Worm (Caenorhabditis elegans) whole organism, young adult: ENCODE measurements around the gene rpl-5.

Experiments
- B0019.2 ChIP-seq: fragments of 200-800 bp; sonication (Bioruptor generic); conservative IDR thresholded peaks from 2 replicates; pipeline ENCODE4 v1.3.6; 2022; ENCODE audit warnings: missing genetic modification reagents, missing genetic modification characterization, missing compliant biosample characterization
- B0336.3 ChIP-seq: fragments of 200-800 bp; sonication (Bioruptor generic); IDR thresholded peaks from 2 replicates; pipeline ENCODE4 v1.3.6; 2022; ENCODE audit warnings: missing genetic modification characterization, missing compliant biosample characterization
- F39B2.1 ChIP-seq: fragments of 200-800 bp; sonication (Bioruptor generic); IDR thresholded peaks from 2 replicates; pipeline ENCODE4 v1.3.6; 2022; ENCODE audit warnings: missing genetic modification reagents, missing genetic modification characterization, missing compliant biosample characterization
- F57C9.4 ChIP-seq: sonication (generic microtip); optimal IDR thresholded peaks from 2 replicates; lab custom pipeline; 2017; ENCODE audit warnings: mild to moderate bottlenecking, missing genetic modification characterization, missing compliant biosample characterization
- K12H6.12 ChIP-seq: fragments of 200-800 bp; sonication (Bioruptor generic); optimal IDR thresholded peaks from 2 replicates; lab custom pipeline; 2018; ENCODE audit warnings: mild to moderate bottlenecking, missing genetic modification characterization, missing compliant biosample characterization
- T26A5.8 ChIP-seq: sonication (generic microtip); optimal IDR thresholded peaks from 2 replicates; lab custom pipeline; 2016; ENCODE audit warnings: missing genetic modification characterization, missing compliant biosample characterization
- Y53F4B.3 ChIP-seq: fragments of 200-800 bp; sonication (Bioruptor generic); IDR thresholded peaks from 2 replicates; pipeline ENCODE4 v1.3.6; 2022; ENCODE audit warnings: missing genetic modification reagents, missing genetic modification characterization, missing compliant biosample characterization
- Y67H2A.10 ChIP-seq: fragments of 200-800 bp; sonication (Bioruptor generic); conservative IDR thresholded peaks from 2 replicates; pipeline ENCODE4 v1.3.6; 2022; ENCODE audit warnings: missing genetic modification reagents, missing genetic modification characterization, missing compliant biosample characterization
- Y95B8A.8 ChIP-seq: fragments of 200-800 bp; sonication (Bioruptor generic); IDR thresholded peaks from 2 replicates; pipeline ENCODE4 v1.3.6; 2022; ENCODE audit warnings: missing genetic modification reagents, missing genetic modification characterization, missing compliant biosample characterization
- attf-3 ChIP-seq: fragments of 200-800 bp; sonication (Bioruptor generic); conservative IDR thresholded peaks from 2 replicates; pipeline ENCODE4 v1.3.6; 2022; ENCODE audit warnings: missing genetic modification reagents, missing genetic modification characterization, missing compliant biosample characterization
- bed-1 ChIP-seq: fragments of 200-800 bp; sonication (Bioruptor generic); IDR thresholded peaks from 2 replicates; pipeline ENCODE4 v1.3.6; 2022; ENCODE audit warnings: missing genetic modification reagents, missing genetic modification characterization, missing compliant biosample characterization
- cebp-1 ChIP-seq, 2 experiments: fragments of 200-800 bp in 1 of 2; sonication (Bioruptor generic) in 1 of 2; sonication (generic microtip) in 1 of 2; IDR thresholded peaks in 1 of 2; optimal IDR thresholded peaks in 1 of 2; 2 replicates each; pipeline versions ENCODE4 v1.3.6 to Lab custom; 2017 to 2022; ENCODE audit warnings: missing compliant biosample characterization in 2 of 2, missing genetic modification characterization in 2 of 2, mild to moderate bottlenecking in 1 of 2, missing genetic modification reagents in 1 of 2, moderate library complexity in 1 of 2
- ceh-100 ChIP-seq: fragments of 200-800 bp; sonication (Bioruptor generic); IDR thresholded peaks from 2 replicates; pipeline ENCODE4 v1.3.6; 2022; ENCODE audit warnings: missing genetic modification reagents, missing genetic modification characterization, missing compliant biosample characterization
- ceh-58 ChIP-seq: fragments of 200-800 bp; sonication (Bioruptor generic); IDR thresholded peaks from 2 replicates; pipeline ENCODE4 v1.3.6; 2022; ENCODE audit warnings: missing genetic modification characterization, missing compliant biosample characterization
- ceh-91 ChIP-seq: fragments of 200-800 bp; sonication (Bioruptor generic); IDR thresholded peaks from 2 replicates; pipeline ENCODE4 v1.3.6; 2022; ENCODE audit warnings: missing genetic modification reagents, missing genetic modification characterization, missing compliant biosample characterization
- dox-1 ChIP-seq: fragments of 200-800 bp; sonication (Bioruptor generic); IDR thresholded peaks from 2 replicates; pipeline ENCODE4 v1.3.6; 2022; ENCODE audit warnings: missing genetic modification reagents, missing genetic modification characterization, missing compliant biosample characterization
- efl-1 ChIP-seq: fragments of 150-350 bp; optimal IDR thresholded peaks from 2 replicates; lab custom pipeline; 2014; ENCODE audit warnings: missing biosample characterization, missing genetic modification reagents, missing genetic modification characterization
- egl-18 ChIP-seq: fragments of 200-800 bp; sonication (Bioruptor generic); IDR thresholded peaks from 2 replicates; pipeline ENCODE4 v1.3.6; 2022; ENCODE audit warnings: missing genetic modification reagents, missing genetic modification characterization, missing compliant biosample characterization
- ekl-4 ChIP-seq: fragments of 200-800 bp; sonication (Bioruptor generic); IDR thresholded peaks from 2 replicates; pipeline ENCODE4 v1.3.6; 2022; ENCODE audit warnings: missing genetic modification reagents, missing genetic modification characterization, missing compliant biosample characterization
- him-1 ChIP-seq: sonication (generic microtip); optimal IDR thresholded peaks from 2 replicates; lab custom pipeline; 2016; ENCODE audit warnings: missing genotype, missing genetic modification reagents, missing genetic modification characterization, missing compliant biosample characterization
- hsf-1 ChIP-seq: fragments of 200-800 bp; sonication (Bioruptor generic); IDR thresholded peaks from 2 replicates; pipeline ENCODE4 v1.3.6; 2022; ENCODE audit warnings: missing genetic modification reagents, missing genetic modification characterization, missing compliant biosample characterization
- let-526 ChIP-seq: fragments of 200-800 bp; sonication (Bioruptor generic); IDR thresholded peaks from 2 replicates; pipeline ENCODE4 v1.3.6; 2022; ENCODE audit warnings: missing genetic modification reagents, missing genetic modification characterization, missing compliant biosample characterization
- let-607 ChIP-seq, 2 experiments: fragments of 200-800 bp in 1 of 2; sonication (Bioruptor generic) in 1 of 2; sonication (generic microtip) in 1 of 2; optimal IDR thresholded peaks; 2 replicates each; lab custom pipeline; 2016 to 2018; ENCODE audit warnings: mild to moderate bottlenecking in 2 of 2, missing compliant biosample characterization in 2 of 2, missing genetic modification characterization in 2 of 2, moderate library complexity in 2 of 2, missing genotype in 1 of 2
- lin-35 ChIP-seq, 3 experiments: fragments of 150-350 bp in 2 of 3; sonication (generic microtip) in 1 of 3; optimal IDR thresholded peaks; 2 replicates each; lab custom pipeline; 2014 to 2018; ENCODE audit warnings: missing biosample characterization in 3 of 3, missing genetic modification characterization in 3 of 3, missing genetic modification reagents in 3 of 3
- lsl-1 ChIP-seq: fragments of 200-800 bp; sonication (Bioruptor generic); optimal IDR thresholded peaks from 2 replicates; lab custom pipeline; 2018; ENCODE audit warnings: mild to moderate bottlenecking, missing genetic modification characterization, moderate library complexity, missing compliant biosample characterization
- madf-3 ChIP-seq: fragments of 200-800 bp; sonication (Bioruptor generic); IDR thresholded peaks from 2 replicates; pipeline ENCODE4 v1.3.6; 2022; ENCODE audit warnings: missing genetic modification reagents, missing genetic modification characterization, missing compliant biosample characterization
- madf-8 ChIP-seq: fragments of 200-800 bp; sonication (Bioruptor generic); conservative IDR thresholded peaks from 2 replicates; pipeline ENCODE4 v1.3.6; 2022; ENCODE audit warnings: missing genetic modification reagents, missing genetic modification characterization, missing compliant biosample characterization
- mel-28 ChIP-seq: sonication (generic microtip); optimal IDR thresholded peaks from 2 replicates; lab custom pipeline; 2016; ENCODE audit warnings: borderline replicate concordance, mild to moderate bottlenecking, missing genetic modification characterization, missing compliant biosample characterization
- mxl-1 ChIP-seq: sonication (generic microtip); optimal IDR thresholded peaks from 2 replicates; lab custom pipeline; 2016; ENCODE audit warnings: missing genetic modification characterization, missing compliant biosample characterization
- nfya-2 ChIP-seq: fragments of 200-800 bp; sonication (Bioruptor generic); IDR thresholded peaks from 2 replicates; pipeline ENCODE4 v1.3.6; 2022; ENCODE audit warnings: missing genetic modification reagents, missing genetic modification characterization, missing compliant biosample characterization
- nhr-80 ChIP-seq: sonication (generic microtip); optimal IDR thresholded peaks from 2 replicates; lab custom pipeline; 2016; ENCODE audit warnings: missing genetic modification characterization, missing compliant biosample characterization
- pbrm-1 ChIP-seq: fragments of 200-800 bp; sonication (Bioruptor generic); IDR thresholded peaks from 2 replicates; pipeline ENCODE4 v1.3.6; 2022; ENCODE audit warnings: missing genetic modification reagents, missing genetic modification characterization, missing compliant biosample characterization
- pha-4 ChIP-seq: fragments of 150-350 bp; sonication (generic microtip); optimal IDR thresholded peaks from 2 replicates; lab custom pipeline; 2014; ENCODE audit warnings: missing biosample characterization, missing genetic modification reagents, missing genetic modification characterization
- rec-8 ChIP-seq, 2 experiments: sonication (generic microtip); optimal IDR thresholded peaks; 2 replicates each; lab custom pipeline; 2016; ENCODE audit warnings: mild to moderate bottlenecking in 2 of 2, missing genetic modification characterization in 2 of 2, missing genetic modification reagents in 2 of 2, missing genotype in 2 of 2, missing biosample characterization in 1 of 2, missing compliant biosample characterization in 1 of 2, moderate library complexity in 1 of 2
- repo-1 ChIP-seq: sonication (generic microtip); optimal IDR thresholded peaks from 2 replicates; lab custom pipeline; 2017; ENCODE audit warnings: mild to moderate bottlenecking, missing genetic modification characterization, missing compliant biosample characterization
- snpc-1.1 ChIP-seq: sonication (generic microtip); optimal IDR thresholded peaks from 2 replicates; lab custom pipeline; 2017; ENCODE audit warnings: missing genetic modification characterization, mild to moderate bottlenecking, missing compliant biosample characterization, antibody characterized with exemption, moderate library complexity, missing genotype, missing genetic modification reagents; ENCODE audit not compliant: insufficient read depth
- snpc-1.3 ChIP-seq: sonication (generic microtip); optimal IDR thresholded peaks from 2 replicates; lab custom pipeline; 2017; ENCODE audit warnings: missing genetic modification characterization, mild to moderate bottlenecking, missing compliant biosample characterization, antibody characterized with exemption, moderate library complexity, missing genotype, missing genetic modification reagents; ENCODE audit not compliant: insufficient read depth
- snpc-3.4 ChIP-seq: sonication (generic microtip); optimal IDR thresholded peaks from 2 replicates; lab custom pipeline; 2017; ENCODE audit warnings: missing genetic modification characterization, mild to moderate bottlenecking, missing compliant biosample characterization, antibody characterized with exemption, moderate library complexity, missing genotype, missing genetic modification reagents
- tbp1 ChIP-seq: fragments of 200-800 bp; sonication (Bioruptor generic); optimal IDR thresholded peaks from 2 replicates; lab custom pipeline; 2018; ENCODE audit warnings: mild to moderate bottlenecking, missing genetic modification characterization, missing compliant biosample characterization
- tbx-9 ChIP-seq: sonication (generic microtip); optimal IDR thresholded peaks from 2 replicates; lab custom pipeline; 2016; ENCODE audit warnings: borderline replicate concordance, missing genetic modification characterization, inconsistent platforms, missing compliant biosample characterization
- unc-62 ChIP-seq: fragments of 150-350 bp; optimal IDR thresholded peaks from 2 replicates; lab custom pipeline; 2014; ENCODE audit warnings: missing biosample characterization, missing genetic modification reagents, missing genetic modification characterization
- ztf-18 ChIP-seq: sonication (generic microtip); optimal IDR thresholded peaks from 2 replicates; lab custom pipeline; 2016; ENCODE audit warnings: missing genotype, mild to moderate bottlenecking, missing genetic modification characterization, missing compliant biosample characterization
- ztf-26 ChIP-seq: sonication (generic microtip); optimal IDR thresholded peaks from 2 replicates; lab custom pipeline; 2017; ENCODE audit warnings: missing genetic modification characterization, missing compliant biosample characterization
- ztf-28 ChIP-seq: fragments of 200-800 bp; sonication (Bioruptor generic); IDR thresholded peaks from 2 replicates; pipeline ENCODE4 v1.3.6; 2022; ENCODE audit warnings: missing genetic modification reagents, missing genetic modification characterization, missing compliant biosample characterization

Gene rpl-5

DNA sequence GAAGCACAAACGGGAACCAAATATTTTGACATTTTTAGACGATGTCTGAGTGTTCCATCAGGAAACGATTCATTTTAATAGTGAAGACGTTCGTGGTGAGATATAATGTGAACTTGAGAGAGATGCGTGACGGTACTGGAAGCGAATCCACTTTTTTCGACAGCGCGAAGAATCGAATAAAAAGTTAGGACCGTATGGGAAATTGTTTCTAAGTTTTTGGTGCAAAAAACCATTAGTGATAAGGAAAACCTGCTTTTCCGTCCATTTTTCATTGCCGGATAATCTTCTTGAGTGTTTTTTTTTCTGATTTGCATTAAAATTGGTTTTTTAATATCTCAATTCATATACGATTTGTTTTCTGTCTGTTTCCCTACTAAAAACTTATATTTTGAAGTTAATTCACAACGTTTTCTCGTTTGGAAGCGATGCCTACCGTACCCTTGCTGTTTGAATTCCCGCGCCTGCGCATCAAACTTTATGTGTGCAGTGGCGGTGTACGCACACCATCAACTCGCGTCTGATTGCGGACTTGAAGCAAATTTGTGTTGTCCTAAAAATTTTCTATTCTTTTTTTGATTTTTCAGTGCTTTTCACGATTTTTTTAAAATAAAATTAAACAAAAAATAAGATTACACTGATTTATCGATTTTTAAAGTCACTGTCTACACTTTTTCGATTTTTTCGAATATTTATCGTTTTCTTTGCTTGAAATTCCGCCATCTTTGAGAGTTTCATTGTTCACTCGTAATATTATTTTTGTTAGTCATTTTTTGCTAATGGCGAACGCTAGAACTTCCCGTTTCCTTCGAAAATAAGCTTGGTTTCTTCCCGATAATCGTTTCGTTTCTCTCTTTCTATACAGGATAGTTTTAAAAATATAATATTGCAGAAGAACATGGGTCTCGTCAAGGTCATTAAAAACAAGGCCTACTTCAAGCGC is at the start of gene rpl-5, which contains the start of gene col-38:
rpl-5 (plus strand) TSS at position 890 of the 940 bp plus-strand sequence.
col-38 (minus strand) TSS at position 51 of the 940 bp plus-strand sequence.
- TF ChIP-seq F57C9.4 (tag; lab: Kevin White, UChicago) = no peak
- peak; percentile 25; the same call in 1 of the 2 replicates for TF ChIP-seq cebp-1 (GFP tag; IDR thresholded peaks at IDR 0.05; lab: Robert Waterston, UW)
- TF ChIP-seq cebp-1 (tag; optimal IDR thresholded peaks at IDR 0.05; lab: Kevin White, UChicago) = peak; percentile 72
- TF ChIP-seq egl-18 = no peak
- TF ChIP-seq snpc-3.4 (tag; lab: Kevin White, UChicago) = peak; percentile 79
- TF ChIP-seq ekl-4 = peak; percentile 81
- TF ChIP-seq lsl-1 = peak; percentile 86
- TF ChIP-seq madf-3 (GFP tag; lab: Robert Waterston, UW) = peak; percentile 39; the same call in 1 of the 2 replicates
- TF ChIP-seq ztf-26 = peak; percentile 29
- no peak for TF ChIP-seq F39B2.1 (GFP tag; lab: Robert Waterston, UW)
- 0 out of 2 replicates have a peak, but pooled peaks have one; percentile 27 for TF ChIP-seq B0019.2 (GFP tag; lab: Robert Waterston, UW)
- peak; percentile 65 for TF ChIP-seq B0336.3 (GFP tag; lab: Robert Waterston, UW)
- TF ChIP-seq ceh-58 = no peak
- TF ChIP-seq T26A5.8 (tag; lab: Kevin White, UChicago) = no peak
- peak; percentile 67 to 91 (median 74) for TF ChIP-seq lin-35 (GFP tag; optimal IDR thresholded peaks at IDR 0.05; lab: Kevin White, UChicago)
- no peak for TF ChIP-seq nfya-2 (GFP tag; lab: Robert Waterston, UW)
- peak; percentile 64 for TF ChIP-seq attf-3
- TF ChIP-seq Y95B8A.8 (GFP tag; lab: Robert Waterston, UW) = 0 out of 2 replicates have a peak, but pooled peaks have one; percentile 64
- TF ChIP-seq tbx-9 (tag; lab: Kevin White, UChicago) = no peak
- peak; percentile 63 for TF ChIP-seq tbp1 (GFP tag; lab: Kevin White, UChicago)
- TF ChIP-seq mel-28 (tag; lab: Kevin White, UChicago) = no peak
- peak; percentile 25 for TF ChIP-seq him-1 (tag; lab: Kevin White, UChicago)
- TF ChIP-seq bed-1 (GFP tag; lab: Robert Waterston, UW) = no peak
- TF ChIP-seq ceh-100 = peak; percentile 48; the same call in 1 of the 2 replicates
- TF ChIP-seq snpc-1.3 (tag; lab: Kevin White, UChicago) = peak; percentile 91
- no peak for TF ChIP-seq Y67H2A.10 (GFP tag; lab: Robert Waterston, UW)
- peak; percentile 83 for TF ChIP-seq pbrm-1 (GFP tag; lab: Robert Waterston, UW)
- 0 out of 2 replicates have a peak, but pooled peaks have one; percentile 36 for TF ChIP-seq ztf-28 (GFP tag; lab: Robert Waterston, UW)
- peak; percentile 72 for TF ChIP-seq ceh-91 (GFP tag; lab: Robert Waterston, UW)
- peak; percentile 57 for TF ChIP-seq pha-4 (tag; lab: Kevin White, UChicago)
- peak; percentile 64 for TF ChIP-seq K12H6.12 (tag; lab: Kevin White, UChicago)
- peak; percentile 65 for TF ChIP-seq madf-8 (GFP tag; lab: Robert Waterston, UW)
- no peak for TF ChIP-seq mxl-1 (tag; lab: Kevin White, UChicago)
- peak; percentile 83 for TF ChIP-seq dox-1 (GFP tag; lab: Robert Waterston, UW)
- TF ChIP-seq repo-1 = no peak
- TF ChIP-seq unc-62 (GFP tag; lab: Kevin White, UChicago) = no peak
- TF ChIP-seq ztf-18 (tag; lab: Kevin White, UChicago) = peak; percentile 43
- peak; percentile 88 for TF ChIP-seq efl-1 (GFP tag; lab: Kevin White, UChicago)
- peak; percentile 36; the same call in 1 of the 2 replicates for TF ChIP-seq hsf-1 (GFP tag; lab: Robert Waterston, UW)
- peak; percentile 69 for TF ChIP-seq snpc-1.1 (tag; lab: Kevin White, UChicago)
- no peak for TF ChIP-seq rec-8 (tag; optimal IDR thresholded peaks at IDR 0.05; lab: Kevin White, UChicago)
- TF ChIP-seq let-607 (tag; optimal IDR thresholded peaks at IDR 0.05; lab: Kevin White, UChicago) = peak; percentile 69 to 83
- no peak for TF ChIP-seq Y53F4B.3 (GFP tag; lab: Robert Waterston, UW)
- no peak for TF ChIP-seq let-526 (GFP tag; lab: Robert Waterston, UW)
- TF ChIP-seq nhr-80 = peak; percentile 52
